Worm (Caenorhabditis elegans) whole organism, young adult: ENCODE data around the gene pmp-2.

Source experiments
- B0336.3 ChIP-seq: fragments of 200-800 bp; sonication (Bioruptor generic); IDR thresholded peaks from 2 replicates; pipeline ENCODE4 v1.3.6; 2022; ENCODE audit warnings: missing genetic modification characterization, missing compliant biosample characterization
- C06A6.2 ChIP-seq: fragments of 200-800 bp; sonication (Bioruptor generic); conservative IDR thresholded peaks from 2 replicates; pipeline ENCODE4 v1.3.6; 2022; ENCODE audit warnings: missing genetic modification characterization, missing compliant biosample characterization
- F23B12.7 ChIP-seq: sonication (generic microtip); optimal IDR thresholded peaks from 2 replicates; lab custom pipeline; 2017; ENCODE audit warnings: missing genetic modification characterization, mild to moderate bottlenecking, missing compliant biosample characterization, antibody characterized with exemption, moderate library complexity; ENCODE audit not compliant: insufficient read depth
- F49E8.2 ChIP-seq: sonication (generic microtip); optimal IDR thresholded peaks from 3 replicates; lab custom pipeline; 2017; ENCODE audit warnings: missing genetic modification characterization, mild to moderate bottlenecking, missing compliant biosample characterization, antibody characterized with exemption, moderate library complexity; ENCODE audit not compliant: insufficient read depth
- K11D2.4 ChIP-seq: fragments of 200-800 bp; sonication (Bioruptor generic); IDR thresholded peaks from 2 replicates; pipeline ENCODE4 v1.3.6; 2022; ENCODE audit warnings: missing genetic modification reagents, missing genetic modification characterization, missing compliant biosample characterization
- akir-1 ChIP-seq: fragments of 200-800 bp; sonication (Bioruptor generic); optimal IDR thresholded peaks from 2 replicates; lab custom pipeline; 2018; ENCODE audit warnings: mild to moderate bottlenecking, missing genetic modification characterization, moderate library complexity, missing compliant biosample characterization
- ceh-27 ChIP-seq: fragments of 200-800 bp; sonication (Bioruptor generic); optimal IDR thresholded peaks from 2 replicates; lab custom pipeline; 2018; ENCODE audit warnings: mild to moderate bottlenecking, missing genetic modification characterization, moderate library complexity, missing compliant biosample characterization
- chd-7 ChIP-seq: sonication (generic microtip); optimal IDR thresholded peaks from 2 replicates; lab custom pipeline; 2016; ENCODE audit warnings: mild to moderate bottlenecking, missing genetic modification characterization, moderate library complexity, missing compliant biosample characterization
- efl-1 ChIP-seq: fragments of 150-350 bp; optimal IDR thresholded peaks from 2 replicates; lab custom pipeline; 2014; ENCODE audit warnings: missing biosample characterization, missing genetic modification reagents, missing genetic modification characterization
- gei-17 ChIP-seq: fragments of 200-800 bp; sonication (Bioruptor generic); optimal IDR thresholded peaks from 2 replicates; lab custom pipeline; 2018; ENCODE audit warnings: mild to moderate bottlenecking, missing genetic modification characterization, missing compliant biosample characterization
- him-1 ChIP-seq: sonication (generic microtip); optimal IDR thresholded peaks from 2 replicates; lab custom pipeline; 2016; ENCODE audit warnings: missing genotype, missing genetic modification reagents, missing genetic modification characterization, missing compliant biosample characterization
- hlh-26 ChIP-seq: fragments of 200-800 bp; sonication (Bioruptor generic); conservative IDR thresholded peaks from 2 replicates; pipeline ENCODE4 v1.3.6; 2022; ENCODE audit warnings: missing genetic modification reagents, missing genetic modification characterization, missing compliant biosample characterization
- hmg-1.2 ChIP-seq: fragments of 200-800 bp; sonication (Bioruptor generic); IDR thresholded peaks from 2 replicates; pipeline ENCODE4 v1.3.6; 2022; ENCODE audit warnings: missing genetic modification reagents, missing genetic modification characterization, missing compliant biosample characterization
- lin-35 ChIP-seq, 3 experiments: fragments of 150-350 bp in 2 of 3; sonication (generic microtip) in 1 of 3; optimal IDR thresholded peaks; 2 replicates each; lab custom pipeline; 2014 to 2018; ENCODE audit warnings: missing biosample characterization in 3 of 3, missing genetic modification characterization in 3 of 3, missing genetic modification reagents in 3 of 3
- lir-1 ChIP-seq: fragments of 200-800 bp; sonication (Bioruptor generic); conservative IDR thresholded peaks from 2 replicates; pipeline ENCODE4 v1.3.6; 2022; ENCODE audit warnings: missing genetic modification reagents, missing genetic modification characterization, missing compliant biosample characterization
- lsl-1 ChIP-seq: fragments of 200-800 bp; sonication (Bioruptor generic); optimal IDR thresholded peaks from 2 replicates; lab custom pipeline; 2018; ENCODE audit warnings: mild to moderate bottlenecking, missing genetic modification characterization, moderate library complexity, missing compliant biosample characterization
- mcd-1 ChIP-seq: fragments of 200-800 bp; sonication (Bioruptor generic); IDR thresholded peaks from 2 replicates; pipeline ENCODE4 v1.3.6; 2022; ENCODE audit warnings: missing genetic modification reagents, missing genetic modification characterization, missing compliant biosample characterization
- nfya-2 ChIP-seq: fragments of 200-800 bp; sonication (Bioruptor generic); IDR thresholded peaks from 2 replicates; pipeline ENCODE4 v1.3.6; 2022; ENCODE audit warnings: missing genetic modification reagents, missing genetic modification characterization, missing compliant biosample characterization
- nhr-120 ChIP-seq: fragments of 200-800 bp; sonication (Bioruptor generic); IDR thresholded peaks from 2 replicates; pipeline ENCODE4 v1.3.6; 2022; ENCODE audit warnings: missing genetic modification characterization, missing compliant biosample characterization
- nhr-27 ChIP-seq: fragments of 200-800 bp; sonication (Bioruptor generic); optimal IDR thresholded peaks from 2 replicates; lab custom pipeline; 2018; ENCODE audit warnings: mild to moderate bottlenecking, missing genetic modification characterization, moderate library complexity, missing compliant biosample characterization
- nhr-80 ChIP-seq: sonication (generic microtip); optimal IDR thresholded peaks from 2 replicates; lab custom pipeline; 2016; ENCODE audit warnings: missing genetic modification characterization, missing compliant biosample characterization
- pbrm-1 ChIP-seq: fragments of 200-800 bp; sonication (Bioruptor generic); IDR thresholded peaks from 2 replicates; pipeline ENCODE4 v1.3.6; 2022; ENCODE audit warnings: missing genetic modification reagents, missing genetic modification characterization, missing compliant biosample characterization
- repo-1 ChIP-seq: sonication (generic microtip); optimal IDR thresholded peaks from 2 replicates; lab custom pipeline; 2017; ENCODE audit warnings: mild to moderate bottlenecking, missing genetic modification characterization, missing compliant biosample characterization
- rpc-1 ChIP-seq, 2 experiments: fragments of 150-350 bp in 1 of 2; sonication (generic microtip) in 1 of 2; optimal IDR thresholded peaks; 2 replicates each; lab custom pipeline; 2014 to 2018; ENCODE audit warnings: missing biosample characterization in 1 of 2, missing genetic modification characterization in 1 of 2, missing genetic modification reagents in 1 of 2, missing genotype in 1 of 2
- sdz-38 ChIP-seq: sonication (generic microtip); optimal IDR thresholded peaks from 2 replicates; lab custom pipeline; 2016; ENCODE audit warnings: missing genotype, missing genetic modification characterization, missing compliant biosample characterization
- sea-2 ChIP-seq: fragments of 200-800 bp; sonication (Bioruptor generic); IDR thresholded peaks from 2 replicates; pipeline ENCODE4 v1.3.6; 2022; ENCODE audit warnings: missing genetic modification characterization, missing compliant biosample characterization
- snpc-1.3 ChIP-seq: sonication (generic microtip); optimal IDR thresholded peaks from 2 replicates; lab custom pipeline; 2017; ENCODE audit warnings: missing genetic modification characterization, mild to moderate bottlenecking, missing compliant biosample characterization, antibody characterized with exemption, moderate library complexity, missing genotype, missing genetic modification reagents; ENCODE audit not compliant: insufficient read depth
- somi-1 ChIP-seq: fragments of 200-800 bp; sonication (Bioruptor generic); optimal IDR thresholded peaks from 2 replicates; lab custom pipeline; 2018; ENCODE audit warnings: mild to moderate bottlenecking, missing genetic modification characterization, missing compliant biosample characterization
- sptf-2 ChIP-seq: fragments of 200-800 bp; sonication (Bioruptor generic); optimal IDR thresholded peaks from 2 replicates; lab custom pipeline; 2018; ENCODE audit warnings: mild to moderate bottlenecking, missing genetic modification characterization, missing compliant biosample characterization
- zfh-2 ChIP-seq: fragments of 200-800 bp; sonication (Bioruptor generic); conservative IDR thresholded peaks from 2 replicates; pipeline ENCODE4 v1.3.6; 2022; ENCODE audit warnings: missing genetic modification reagents, missing genetic modification characterization, missing compliant biosample characterization
- ztf-26 ChIP-seq: sonication (generic microtip); optimal IDR thresholded peaks from 2 replicates; lab custom pipeline; 2017; ENCODE audit warnings: missing genetic modification characterization, missing compliant biosample characterization
- ztf-28 ChIP-seq: fragments of 200-800 bp; sonication (Bioruptor generic); IDR thresholded peaks from 2 replicates; pipeline ENCODE4 v1.3.6; 2022; ENCODE audit warnings: missing genetic modification reagents, missing genetic modification characterization, missing compliant biosample characterization
- ztf-3 ChIP-seq: fragments of 200-800 bp; sonication (Bioruptor generic); optimal IDR thresholded peaks from 2 replicates; lab custom pipeline; 2018; ENCODE audit warnings: mild to moderate bottlenecking, missing genetic modification characterization, missing compliant biosample characterization

pmp-2 gene

ce11 chrII:6887319-6888005, at the start of gene pmp-2:
Gene pmp-2, minus strand, starts transcription at chrII:6887805.
- TF ChIP-seq him-1 (tag; lab: Kevin White, UChicago) (no peak), lsl-1 (GFP tag; lab: Kevin White, UChicago) (no peak), ceh-27 (GFP tag; lab: Kevin White, UChicago) (no peak), pbrm-1 (no peak), hmg-1.2 (GFP tag; lab: Robert Waterston, UW) (peak; percentile 27; the same call in 1 of the 2 replicates), K11D2.4 (no peak)

ce11 chrII:6937057-6937456, 49.5 kb upstream of the pmp-2 start:
- TF ChIP-seq ztf-3 (GFP tag; lab: Kevin White, UChicago), result no peak
- TF ChIP-seq nhr-80, result no peak
- no peak for TF ChIP-seq ztf-28
- TF ChIP-seq sptf-2 (GFP tag; lab: Kevin White, UChicago), result no peak
- TF ChIP-seq C06A6.2 (GFP tag; lab: Robert Waterston, UW), result no peak
- TF ChIP-seq rpc-1 (optimal IDR thresholded peaks at IDR 0.05; lab: Kevin White, UChicago), result no peak
- no peak for TF ChIP-seq rpc-1 (tag; optimal IDR thresholded peaks at IDR 0.05; lab: Kevin White, UChicago)
- TF ChIP-seq B0336.3, result no peak
- no peak for TF ChIP-seq gei-17
- no peak for TF ChIP-seq pbrm-1

- no peak for TF ChIP-seq somi-1 (GFP tag; lab: Kevin White, UChicago)
- no peak for TF ChIP-seq chd-7 (tag; lab: Kevin White, UChicago)
- peak; percentile 38 for TF ChIP-seq nhr-80
- TF ChIP-seq snpc-1.3 (tag; lab: Kevin White, UChicago), result no peak
Observed at ce11 chrII:6936528-6936927, 48.9 kb upstream of the pmp-2 start.

ce11 chrII:6935975-6936374, 48.4 kb upstream of the pmp-2 start:
- TF ChIP-seq sdz-38 (tag; lab: Kevin White, UChicago) (no peak), zfh-2 (GFP tag; lab: Robert Waterston, UW) (no peak), F49E8.2 (tag; lab: Kevin White, UChicago) (no peak), hlh-26 (GFP tag; lab: Robert Waterston, UW) (no peak), nhr-80 (peak; percentile 2), lin-35 (GFP tag; optimal IDR thresholded peaks at IDR 0.05; lab: Kevin White, UChicago) (no peak), hmg-1.2 (GFP tag; lab: Robert Waterston, UW) (no peak)

ce11 chrII:6934729-6935128, 47.1 kb upstream of the pmp-2 start:
- no peak for TF ChIP-seq ztf-26
- no peak for TF ChIP-seq repo-1 (tag; lab: Kevin White, UChicago)
- no peak for TF ChIP-seq efl-1 (GFP tag; lab: Kevin White, UChicago)
- no peak for TF ChIP-seq nfya-2
- TF ChIP-seq lir-1 (GFP tag; lab: Robert Waterston, UW), result no peak
- TF ChIP-seq gei-17, result no peak
- TF ChIP-seq F23B12.7 (tag; lab: Kevin White, UChicago), result no peak
- TF ChIP-seq chd-7 (tag; lab: Kevin White, UChicago), result no peak
- TF ChIP-seq lsl-1 (GFP tag; lab: Kevin White, UChicago), result no peak
- no peak for TF ChIP-seq nhr-120 (GFP tag; lab: Robert Waterston, UW)
- no peak for TF ChIP-seq mcd-1
- TF ChIP-seq nhr-27 (tag; lab: Kevin White, UChicago), result no peak
- TF ChIP-seq sea-2 (GFP tag; lab: Robert Waterston, UW), result no peak
- TF ChIP-seq akir-1 (GFP tag; lab: Kevin White, UChicago), result no peak
